Fruit fly (Drosophila melanogaster) whole organism, prepupa: ENCODE measurements around the gene CG9107.

ENCODE experiments used
- Blimp-1 ChIP-seq: fragments of 200-800 bp; sonication (Bioruptor generic); optimal IDR thresholded peaks from 3 replicates; lab custom pipeline; 2017; ENCODE audit warnings: missing biosample characterization, missing genetic modification characterization, mild to moderate bottlenecking, moderate library complexity, missing genetic modification reagents
- CG10669 ChIP-seq: fragments of 200-800 bp; sonication (Bioruptor generic); optimal IDR thresholded peaks from 3 replicates; lab custom pipeline; 2018; ENCODE audit warnings: missing biosample characterization, mild to moderate bottlenecking, missing genetic modification characterization, moderate library complexity
- CG11294 ChIP-seq: fragments of 200-800 bp; sonication (Bioruptor generic); IDR thresholded peaks from 2 replicates; pipeline ENCODE4 v1.3.6; 2022; ENCODE audit warnings: missing biosample characterization, missing genetic modification characterization
- CG11902 ChIP-seq: fragments of 200-800 bp; sonication (Bioruptor generic); optimal IDR thresholded peaks from 3 replicates; lab custom pipeline; 2016; ENCODE audit warnings: missing biosample characterization, missing genetic modification characterization
- CG31627 ChIP-seq: fragments of 200-800 bp; sonication (Bioruptor generic); optimal IDR thresholded peaks from 3 replicates; lab custom pipeline; 2016; ENCODE audit warnings: missing biosample characterization, missing genetic modification characterization
- CG32006 ChIP-seq: fragments of 200-800 bp; sonication (Bioruptor generic); optimal IDR thresholded peaks from 3 replicates; lab custom pipeline; 2017; ENCODE audit warnings: missing biosample characterization, mild to moderate bottlenecking, missing genetic modification characterization
- CG34406 ChIP-seq: fragments of 200-800 bp; sonication (Bioruptor generic); optimal IDR thresholded peaks from 3 replicates; lab custom pipeline; 2016; ENCODE audit warnings: missing biosample characterization, missing genetic modification characterization
- CG3919 ChIP-seq: fragments of 200-800 bp; sonication (Bioruptor generic); optimal IDR thresholded peaks from 3 replicates; lab custom pipeline; 2016; ENCODE audit warnings: missing biosample characterization, missing genetic modification characterization
- CG4318 ChIP-seq: fragments of 200-800 bp; sonication (Bioruptor generic); optimal IDR thresholded peaks from 3 replicates; lab custom pipeline; 2017; ENCODE audit warnings: missing biosample characterization, mild to moderate bottlenecking, missing genetic modification characterization
- CG6163 ChIP-seq: fragments of 200-800 bp; sonication (Bioruptor generic); IDR thresholded peaks from 3 replicates; pipeline ENCODE4 v1.3.6; 2022; ENCODE audit warnings: missing biosample characterization, missing genetic modification characterization
- CG6276 ChIP-seq: fragments of 200-800 bp; sonication (Bioruptor generic); optimal IDR thresholded peaks from 2 replicates; lab custom pipeline; 2017; ENCODE audit warnings: missing biosample characterization, mild to moderate bottlenecking, missing genetic modification characterization
- CG6792 ChIP-seq: fragments of 200-800 bp; sonication (Bioruptor generic); optimal IDR thresholded peaks from 3 replicates; lab custom pipeline; 2016; ENCODE audit warnings: missing biosample characterization, missing genetic modification characterization
- CG6808 ChIP-seq: fragments of 200-800 bp; sonication (Bioruptor generic); optimal IDR thresholded peaks from 3 replicates; lab custom pipeline; 2017; ENCODE audit warnings: missing biosample characterization, missing genetic modification characterization, mild to moderate bottlenecking, moderate library complexity, missing genetic modification reagents
- CG6854 ChIP-seq: fragments of 200-800 bp; sonication (Bioruptor generic); optimal IDR thresholded peaks from 2 replicates; lab custom pipeline; 2017; ENCODE audit warnings: missing biosample characterization, mild to moderate bottlenecking, missing genetic modification characterization
- CG8119 ChIP-seq: fragments of 200-800 bp; sonication (Bioruptor generic); IDR thresholded peaks from 3 replicates; pipeline ENCODE4 v1.3.6; 2022; ENCODE audit warnings: missing biosample characterization, missing genetic modification characterization
- CG8319 ChIP-seq: fragments of 200-800 bp; sonication (Bioruptor generic); optimal IDR thresholded peaks from 3 replicates; lab custom pipeline; 2016; ENCODE audit warnings: missing biosample characterization, missing genetic modification characterization
- CG8632 ChIP-seq: fragments of 200-800 bp; sonication (Bioruptor generic); optimal IDR thresholded peaks from 3 replicates; lab custom pipeline; 2016; ENCODE audit warnings: missing biosample characterization, missing genetic modification characterization
- CG9139 ChIP-seq: fragments of 200-800 bp; sonication (Bioruptor generic); optimal IDR thresholded peaks from 3 replicates; lab custom pipeline; 2017; ENCODE audit warnings: missing biosample characterization, mild to moderate bottlenecking, missing genetic modification characterization
- Eip75B ChIP-seq: fragments of 200-800 bp; sonication (Bioruptor generic); optimal IDR thresholded peaks from 3 replicates; lab custom pipeline; 2016; ENCODE audit warnings: missing biosample characterization, missing genetic modification characterization
- Eip78C ChIP-seq: fragments of 200-800 bp; sonication (Bioruptor generic); peaks from one replicate; lab custom pipeline; 2016; ENCODE audit warnings: missing biosample characterization, missing genetic modification characterization
- Eip93F ChIP-seq: fragments of 200-800 bp; sonication (Bioruptor generic); optimal IDR thresholded peaks from 2 replicates; lab custom pipeline; 2016; ENCODE audit warnings: missing biosample characterization, mild to moderate bottlenecking, missing genetic modification characterization
- Ets21C ChIP-seq: fragments of 200-800 bp; sonication (Bioruptor generic); optimal IDR thresholded peaks from 3 replicates; lab custom pipeline; 2016; ENCODE audit warnings: missing biosample characterization, missing genetic modification characterization
- Ets96B ChIP-seq: fragments of 200-800 bp; optimal IDR thresholded peaks from 2 replicates; lab custom pipeline; 2019; ENCODE audit warnings: missing biosample characterization, mild to moderate bottlenecking, missing genetic modification characterization, moderate library complexity
- Gug ChIP-seq: fragments of 200-800 bp; sonication (Bioruptor generic); IDR thresholded peaks from 2 replicates; pipeline ENCODE4 v1.3.6; 2022; ENCODE audit warnings: missing biosample characterization, missing genetic modification characterization
- Hr38 ChIP-seq: sonication (Bioruptor generic); optimal IDR thresholded peaks from 2 replicates; lab custom pipeline; 2016; ENCODE audit warnings: missing biosample characterization, missing genetic modification characterization
- Hr4 ChIP-seq: fragments of 200-800 bp; sonication (Bioruptor generic); optimal IDR thresholded peaks from 3 replicates; lab custom pipeline; 2016; ENCODE audit warnings: missing biosample characterization, missing genetic modification characterization
- Lpt ChIP-seq: fragments of 200-800 bp; sonication (Bioruptor generic); optimal IDR thresholded peaks from 3 replicates; lab custom pipeline; 2016; ENCODE audit warnings: missing biosample characterization, missing genetic modification characterization
- Met ChIP-seq: fragments of 200-800 bp; sonication (Bioruptor generic); optimal IDR thresholded peaks from 3 replicates; lab custom pipeline; 2016; ENCODE audit warnings: missing biosample characterization, missing genetic modification characterization
- Smox ChIP-seq: fragments of 200-800 bp; sonication (Bioruptor generic); optimal IDR thresholded peaks from 3 replicates; lab custom pipeline; 2016; ENCODE audit warnings: missing biosample characterization, missing genetic modification characterization
- Sox14 ChIP-seq: fragments of 200-800 bp; sonication (Bioruptor generic); optimal IDR thresholded peaks from 3 replicates; lab custom pipeline; 2016; ENCODE audit warnings: missing biosample characterization, missing genetic modification characterization
- Sox15 ChIP-seq: fragments of 200-800 bp; sonication (Bioruptor generic); optimal IDR thresholded peaks from 3 replicates; lab custom pipeline; 2016; ENCODE audit warnings: missing biosample characterization, missing genetic modification characterization
- achi ChIP-seq: fragments of 200-800 bp; sonication (Bioruptor generic); optimal IDR thresholded peaks from 3 replicates; lab custom pipeline; 2016; ENCODE audit warnings: missing biosample characterization, missing genetic modification characterization
- cyc ChIP-seq: fragments of 200-800 bp; sonication (Bioruptor generic); optimal IDR thresholded peaks from 3 replicates; lab custom pipeline; 2016; ENCODE audit warnings: missing biosample characterization, missing genetic modification characterization
- dac ChIP-seq: fragments of 200-800 bp; sonication (Bioruptor generic); optimal IDR thresholded peaks from 2 replicates; lab custom pipeline; 2017; ENCODE audit warnings: missing biosample characterization, mild to moderate bottlenecking, missing genetic modification characterization
- dsx ChIP-seq: fragments of 200-800 bp; optimal IDR thresholded peaks from 3 replicates; lab custom pipeline; 2019; ENCODE audit warnings: missing biosample characterization, mild to moderate bottlenecking, missing genetic modification characterization, moderate library complexity; ENCODE audit not compliant: poor library complexity, severe bottlenecking
- eg ChIP-seq: fragments of 200-800 bp; sonication (Bioruptor generic); IDR thresholded peaks from 3 replicates; pipeline ENCODE4 v1.3.6; 2022; ENCODE audit warnings: missing biosample characterization, missing genetic modification characterization
- esn ChIP-seq: fragments of 200-800 bp; sonication (Bioruptor generic); optimal IDR thresholded peaks from 2 replicates; lab custom pipeline; 2016; ENCODE audit warnings: missing biosample characterization, mild to moderate bottlenecking, missing genetic modification characterization, moderate library complexity
- fd59A ChIP-seq: fragments of 200-800 bp; sonication (Bioruptor generic); optimal IDR thresholded peaks from 2 replicates; lab custom pipeline; 2017; ENCODE audit warnings: missing biosample characterization, mild to moderate bottlenecking, missing genetic modification characterization, missing genetic modification reagents
- fd85E ChIP-seq: fragments of 200-800 bp; sonication (Bioruptor generic); optimal IDR thresholded peaks from 3 replicates; lab custom pipeline; 2016; ENCODE audit warnings: missing biosample characterization, missing genetic modification characterization
- fkh ChIP-seq: fragments of 200-800 bp; sonication (Bioruptor generic); optimal IDR thresholded peaks from 3 replicates; lab custom pipeline; 2017; ENCODE audit warnings: missing biosample characterization, mild to moderate bottlenecking, missing genetic modification characterization, moderate library complexity
- lz ChIP-seq: fragments of 200-800 bp; sonication (Bioruptor generic); optimal IDR thresholded peaks from 3 replicates; lab custom pipeline; 2016; ENCODE audit warnings: missing biosample characterization, missing genetic modification characterization
- pdm3 ChIP-seq: fragments of 200-800 bp; sonication (Bioruptor generic); optimal IDR thresholded peaks from 3 replicates; lab custom pipeline; 2016; ENCODE audit warnings: missing biosample characterization, missing genetic modification characterization
- salr ChIP-seq, 2 experiments: fragments of 200-800 bp; sonication (Bioruptor generic); optimal IDR thresholded peaks; 3 replicates each; lab custom pipeline; 2016 to 2018; ENCODE audit warnings: missing biosample characterization in 2 of 2, missing genetic modification characterization in 2 of 2, mild to moderate bottlenecking in 1 of 2
- svp ChIP-seq: fragments of 200-800 bp; sonication (Bioruptor generic); peaks from one replicate; lab custom pipeline; 2016; ENCODE audit warnings: missing biosample characterization, missing genetic modification characterization
- vri ChIP-seq: fragments of 200-800 bp; sonication (Bioruptor generic); optimal IDR thresholded peaks from 3 replicates; lab custom pipeline; 2016; ENCODE audit warnings: missing biosample characterization, mild to moderate bottlenecking, missing genetic modification characterization

The CG9107 gene

DNA sequence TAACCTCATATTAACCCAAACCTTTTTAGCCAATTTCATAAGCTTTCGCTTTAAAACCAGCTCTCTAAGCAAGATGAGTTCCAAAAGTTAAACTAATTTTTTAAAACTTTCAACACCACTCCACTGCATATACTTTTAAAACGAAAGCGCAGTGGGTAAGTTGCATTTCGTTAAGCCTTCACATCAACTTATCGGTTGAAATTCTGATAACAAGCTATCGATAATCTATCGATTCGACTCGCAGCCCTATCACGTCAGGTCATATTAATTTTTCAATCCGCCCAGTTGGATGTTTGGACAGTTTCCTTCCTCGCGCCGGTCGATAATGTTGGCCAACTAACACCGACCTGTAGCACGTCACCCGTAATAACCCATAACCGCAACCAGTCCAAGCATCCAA, 38.2 kb downstream of the CG9107 start, which contains the start of gene ifc (continued):
- no peak for TF ChIP-seq Smox (GFP tag; lab: Kevin White, UChicago)
- TF ChIP-seq fd85E (GFP tag; lab: Kevin White, UChicago), result no peak
- no peak for TF ChIP-seq CG34406
- TF ChIP-seq Gug (GFP tag; lab: Robert Waterston, UW), result no peak
- no peak for TF ChIP-seq CG11294 (GFP tag; lab: Robert Waterston, UW)
- TF ChIP-seq CG8119 (GFP tag; lab: Robert Waterston, UW), result no peak
- no peak for TF ChIP-seq CG11902 (GFP tag; lab: Kevin White, UChicago)
- no peak for TF ChIP-seq CG9139 (GFP tag; lab: Kevin White, UChicago)
- no peak for TF ChIP-seq CG8632 (GFP tag; lab: Kevin White, UChicago)
- TF ChIP-seq eg (GFP tag; lab: Robert Waterston, UW), result no peak
- TF ChIP-seq Ets96B (tag; lab: Kevin White, UChicago), result peak; percentile 23
- TF ChIP-seq CG31627 (GFP tag; lab: Kevin White, UChicago), result peak; percentile 66
- TF ChIP-seq CG4318, result no peak
- no peak for TF ChIP-seq pdm3 (GFP tag; lab: Kevin White, UChicago)
- TF ChIP-seq dac (GFP tag; lab: Kevin White, UChicago), result no peak
- TF ChIP-seq CG6276 (GFP tag; lab: Kevin White, UChicago), result no peak
- TF ChIP-seq CG6163, result no peak
- TF ChIP-seq vri (GFP tag; lab: Kevin White, UChicago), result no peak

DNA sequence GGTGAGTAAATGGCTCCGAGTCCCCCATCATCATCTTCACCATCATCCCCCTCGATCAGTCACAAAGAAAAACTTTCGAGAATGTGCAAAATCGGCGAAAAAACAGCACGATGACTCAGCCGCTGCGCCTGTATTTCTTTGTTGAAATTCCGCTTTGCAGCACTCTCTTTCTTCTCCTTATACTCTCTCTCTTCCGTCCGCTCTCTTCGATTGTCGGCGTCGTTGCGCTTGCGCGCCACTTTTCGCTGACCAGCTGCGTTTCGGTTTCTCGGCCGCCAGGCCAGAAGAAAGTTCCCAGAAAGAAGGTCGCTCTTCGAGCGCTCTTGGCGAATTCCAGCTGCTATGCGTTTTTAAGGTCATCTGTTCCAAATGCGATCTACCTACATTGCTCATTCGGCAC, 41.1 kb downstream of the CG9107 start:
- TF ChIP-seq CG6854 (GFP tag; lab: Kevin White, UChicago) (peak; percentile 2), CG3919 (no peak), Lpt (no peak), salr (GFP tag; optimal IDR thresholded peaks at IDR 0.05; lab: Kevin White, UChicago) (no peak), CG8119 (GFP tag; lab: Robert Waterston, UW) (no peak), CG32006 (no peak), fkh (GFP tag; lab: Kevin White, UChicago) (no peak), dsx (GFP tag; lab: Kevin White, UChicago) (no peak), Sox14 (GFP tag; lab: Kevin White, UChicago) (peak; percentile 55), svp (GFP tag; lab: Kevin White, UChicago) (peak; percentile 35), Blimp-1 (GFP tag; lab: Kevin White, UChicago) (peak; percentile 20), CG6276 (GFP tag; lab: Kevin White, UChicago) (no peak), Met (GFP tag; lab: Kevin White, UChicago) (no peak), cyc (no peak), Eip75B (GFP tag; lab: Kevin White, UChicago) (peak; percentile 7)

DNA sequence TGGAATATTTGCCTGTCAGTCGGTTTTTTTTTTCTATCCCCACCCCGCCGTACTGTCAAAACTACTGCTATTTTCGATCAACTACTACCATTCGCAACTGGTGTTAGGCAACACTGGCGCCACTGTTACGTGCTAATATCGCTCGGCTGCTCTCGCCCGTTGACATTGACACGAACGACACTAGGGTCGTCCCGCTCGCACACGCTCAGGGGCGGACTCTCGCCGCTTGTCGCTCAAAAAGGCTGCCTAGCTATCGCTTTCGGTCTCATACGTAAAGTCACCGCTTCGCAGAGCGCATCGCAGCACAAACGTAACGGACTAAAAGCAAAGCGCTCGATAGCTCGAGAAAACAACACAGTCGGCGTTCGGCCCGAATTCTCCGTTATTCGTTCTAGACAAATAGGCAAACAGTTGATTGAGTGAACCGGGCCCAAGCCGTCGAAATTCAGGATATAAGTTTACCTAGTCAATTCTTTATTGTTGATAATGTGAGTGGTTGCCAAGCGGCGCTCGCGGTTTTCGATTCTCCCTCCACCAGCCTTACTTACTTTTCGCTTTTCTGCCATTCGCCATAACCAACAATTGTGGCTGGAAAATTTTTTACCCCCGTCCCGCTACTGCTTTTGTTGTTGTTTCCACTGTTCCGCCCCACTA, 41.9 kb downstream of the CG9107 start:
- TF ChIP-seq esn (GFP tag; lab: Kevin White, UChicago) (peak; percentile 27), dac (GFP tag; lab: Kevin White, UChicago) (no peak), CG11902 (GFP tag; lab: Kevin White, UChicago) (peak; percentile 53), pdm3 (GFP tag; lab: Kevin White, UChicago) (peak; percentile 25), Hr38 (GFP tag; lab: Kevin White, UChicago) (no peak), Ets21C (no peak), fd85E (GFP tag; lab: Kevin White, UChicago) (no peak), CG8632 (GFP tag; lab: Kevin White, UChicago) (no peak), Lpt (peak; percentile 2), vri (GFP tag; lab: Kevin White, UChicago) (peak; percentile 92), Sox15 (no peak), lz (peak; percentile 45), achi (GFP tag; lab: Kevin White, UChicago) (peak; percentile 95), Eip78C (peak; percentile 86), Met (GFP tag; lab: Kevin White, UChicago) (peak; percentile 22), fd59A (GFP tag; lab: Kevin White, UChicago) (peak; percentile 33), CG8319 (GFP tag; lab: Kevin White, UChicago) (no peak), CG3919 (peak; percentile 57), CG4318 (no peak), Hr4 (peak; percentile 14), Smox (GFP tag; lab: Kevin White, UChicago) (peak; percentile 22), Eip93F (GFP tag; lab: Kevin White, UChicago) (no peak), CG6792 (GFP tag; lab: Kevin White, UChicago) (peak; percentile 2), CG10669 (GFP tag; lab: Kevin White, UChicago) (peak; percentile 4), Gug (GFP tag; lab: Robert Waterston, UW) (no peak), CG9139 (GFP tag; lab: Kevin White, UChicago) (peak; percentile 28), CG11294 (GFP tag; lab: Robert Waterston, UW) (no peak), dsx (GFP tag; lab: Kevin White, UChicago) (peak; percentile 45), CG6808 (GFP tag; lab: Kevin White, UChicago) (peak; percentile 28)
